Fruit fly (Drosophila melanogaster): Measurements from ENCODE around the gene myd.

myd gene

DNA sequence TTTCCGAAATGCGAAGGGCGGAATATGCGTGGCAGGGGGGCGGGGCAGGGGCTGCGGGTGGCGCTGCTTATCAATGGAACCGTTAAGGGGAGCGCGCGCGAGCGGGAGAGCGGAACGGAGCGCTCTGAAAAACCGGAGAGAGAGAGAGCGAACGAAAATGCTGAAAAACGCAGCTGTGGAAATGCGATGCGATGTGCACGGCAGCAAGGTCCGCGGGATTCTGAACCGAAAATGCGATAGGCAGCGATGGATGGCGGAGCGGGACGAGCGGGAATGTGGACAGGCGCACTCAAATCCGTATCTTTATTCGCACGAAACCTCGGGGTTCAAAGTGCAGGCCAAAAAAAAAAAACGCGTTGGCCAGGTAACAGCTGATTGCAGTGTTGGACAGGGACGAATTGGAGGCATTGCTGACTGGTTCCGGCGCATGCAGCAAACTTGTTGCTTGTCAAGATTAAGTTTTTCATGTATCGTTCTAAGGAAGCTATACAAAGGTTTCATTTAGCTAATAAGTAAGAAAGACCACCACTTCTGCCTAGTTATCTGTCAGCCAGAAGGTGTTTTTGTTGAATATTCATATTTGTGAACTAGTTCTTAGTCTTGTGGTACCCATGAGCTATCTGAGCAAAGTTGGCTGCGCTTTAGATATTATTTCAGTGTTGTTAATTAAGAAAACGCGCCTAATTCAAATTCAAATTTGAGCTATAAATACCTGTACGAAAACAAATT is 32.8 kb upstream of the myd start, which contains the start of gene Ppcs (continued):
- TF ChIP-seq stc (GFP tag; IDR thresholded peaks at IDR 0.05) = no peak
- TF ChIP-seq CG4404 (GFP tag; IDR thresholded peaks at IDR 0.05) = no peak; the same call in 1 of the 2 replicates
- TF ChIP-seq PHDP (tag; optimal IDR thresholded peaks at IDR 0.05) = peak; percentile 2
- peak; percentile 54 for TF ChIP-seq CG13894 (tag; optimal IDR thresholded peaks at IDR 0.05)
- TF ChIP-seq CG16815 (GFP tag; optimal IDR thresholded peaks at IDR 0.05) = peak; percentile 34
- peak; percentile 22 for TF ChIP-seq vvl (GFP tag; IDR thresholded peaks at IDR 0.05)
- TF ChIP-seq Stat92E (GFP tag; optimal IDR thresholded peaks at IDR 0.05) = peak in 1 of 3 experiments; percentile 24
- TF ChIP-seq H2.0 (GFP tag; IDR thresholded peaks at IDR 0.05) = no peak
- TF ChIP-seq Dbx (GFP tag; IDR thresholded peaks at IDR 0.05) = peak; percentile 54; the same call in 2 of the 3 replicates
- TF ChIP-seq ind (GFP tag; optimal IDR thresholded peaks at IDR 0.05) = peak; percentile 66
- peak; percentile 76 for TF ChIP-seq CG12104 (GFP tag; optimal IDR thresholded peaks at IDR 0.05)
- peak; percentile 22 for TF ChIP-seq CG30431 (GFP tag; optimal IDR thresholded peaks at IDR 0.05)
- TF ChIP-seq Poxn (GFP tag; IDR thresholded peaks at IDR 0.05) = no peak
- no peak for TF ChIP-seq cad (GFP tag; optimal IDR thresholded peaks at IDR 0.05)
- no peak for TF ChIP-seq ato (GFP tag; IDR thresholded peaks at IDR 0.05; ENCODE audit: partially characterized antibody)
- no peak for TF ChIP-seq Dek (tag; optimal IDR thresholded peaks at IDR 0.05)
- peak; percentile 59 for TF ChIP-seq row (GFP tag; IDR thresholded peaks at IDR 0.05)
- no peak for TF ChIP-seq esg (GFP tag; conservative IDR thresholded peaks at IDR 0.05)
- no peak for TF ChIP-seq psq (GFP tag; optimal IDR thresholded peaks at IDR 0.05)
- TF ChIP-seq bbx (GFP tag; IDR thresholded peaks at IDR 0.05; ENCODE audit: partially characterized antibody) = no peak; the same call in 1 of the 2 replicates
- TF ChIP-seq Camta (GFP tag; optimal IDR thresholded peaks at IDR 0.05) = peak; percentile 63
- TF ChIP-seq z (GFP tag; IDR thresholded peaks at IDR 0.05) = no peak; the same call in 2 of the 3 replicates
- TF ChIP-seq CG2889 (GFP tag; IDR thresholded peaks at IDR 0.05) = no peak
- peak; percentile 54 for TF ChIP-seq caup (GFP tag; optimal IDR thresholded peaks at IDR 0.05; ENCODE audit: severe bottlenecking)
- no peak for TF ChIP-seq h (optimal IDR thresholded peaks at IDR 0.05)
- TF ChIP-seq D19B (GFP tag; optimal IDR thresholded peaks at IDR 0.05) = peak; percentile 35
- TF ChIP-seq CG31224 (GFP tag; IDR thresholded peaks at IDR 0.05) = no peak
- peak; percentile 80 for TF ChIP-seq CG14710 (tag; optimal IDR thresholded peaks at IDR 0.05)
- TF ChIP-seq aop (GFP tag; IDR thresholded peaks at IDR 0.05) = no peak
- no peak for TF ChIP-seq Elba2 (GFP tag; optimal IDR thresholded peaks at IDR 0.05)
- TF ChIP-seq CG1647 (GFP tag; optimal IDR thresholded peaks at IDR 0.05) = peak; percentile 23
- TF ChIP-seq Max (GFP tag; optimal IDR thresholded peaks at IDR 0.05) = peak; percentile 88
- TF ChIP-seq CrebB (tag; optimal IDR thresholded peaks at IDR 0.05) = no peak
- TF ChIP-seq Hr78 (GFP tag; optimal IDR thresholded peaks at IDR 0.05) = peak in 1 of 2 experiments; percentile 100
- TF ChIP-seq Sox102F (GFP tag; optimal IDR thresholded peaks at IDR 0.05) = peak; percentile 12
- peak; percentile 39 for TF ChIP-seq cato (GFP tag; optimal IDR thresholded peaks at IDR 0.05; ENCODE audit: borderline replicate concordance)
- TF ChIP-seq sim (GFP tag; IDR thresholded peaks at IDR 0.05) = no peak
- TF ChIP-seq wek (GFP tag; optimal IDR thresholded peaks at IDR 0.05) = peak; percentile 18
- peak; percentile 25; the same call in 1 of the 2 replicates for TF ChIP-seq amos (GFP tag; IDR thresholded peaks at IDR 0.05; ENCODE audit: partially characterized antibody)
- TF ChIP-seq lbe (GFP tag; optimal IDR thresholded peaks at IDR 0.05) = peak; percentile 42
- peak; percentile 41 for TF ChIP-seq CTCF (GFP tag; optimal IDR thresholded peaks at IDR 0.05)
- TF ChIP-seq CG8290 (GFP tag; optimal IDR thresholded peaks at IDR 0.05) = peak; percentile 32
- TF ChIP-seq CG8290 (tag; optimal IDR thresholded peaks at IDR 0.05) = peak; percentile 28 to 43
- no peak for TF ChIP-seq CG11723 (GFP tag; optimal IDR thresholded peaks at IDR 0.05)
- TF ChIP-seq CG2712 (tag; optimal IDR thresholded peaks at IDR 0.05) = peak; percentile 44
- TF ChIP-seq Hmr (GFP tag; optimal IDR thresholded peaks at IDR 0.05) = peak; percentile 77
- no peak for TF ChIP-seq fru (optimal IDR thresholded peaks at IDR 0.05)
- TF ChIP-seq tx (GFP tag; optimal IDR thresholded peaks at IDR 0.05) = peak; percentile 69
- TF ChIP-seq ken (GFP tag; IDR thresholded peaks at IDR 0.05) = no peak
- TF ChIP-seq Optix (GFP tag; IDR thresholded peaks at IDR 0.05) = no peak
- no peak for TF ChIP-seq grn (GFP tag; optimal IDR thresholded peaks at IDR 0.05)
